Fruit fly (Drosophila melanogaster) whole organism, embryonic: Measurements from ENCODE around the gene bb8.
A peak's percentile ranks its signal among the peaks of the same experiment; 100 is the strongest.

Source experiments
- B-H1 ChIP-seq: fragments of 200-800 bp; sonication (Bioruptor generic); IDR thresholded peaks from 3 replicates; pipeline ENCODE4 v1.3.6; 2022; ENCODE audit warnings: missing biosample characterization, missing genetic modification characterization
- B-H2 ChIP-seq: fragments of 200-800 bp; sonication (Bioruptor generic); optimal IDR thresholded peaks from 2 replicates; lab custom pipeline; 2018; ENCODE audit warnings: missing biosample characterization, mild to moderate bottlenecking, missing genetic modification characterization
- CG10209 ChIP-seq: fragments of 200-800 bp; sonication (Bioruptor generic); optimal IDR thresholded peaks from 3 replicates; lab custom pipeline; 2017; ENCODE audit warnings: missing biosample characterization, mild to moderate bottlenecking, missing genetic modification characterization, missing genetic modification reagents
- CG10274 ChIP-seq: fragments of 200-800 bp; sonication (Bioruptor generic); optimal IDR thresholded peaks from 3 replicates; lab custom pipeline; 2017; ENCODE audit warnings: missing biosample characterization, mild to moderate bottlenecking, missing genetic modification characterization
- CG11504 ChIP-seq: fragments of 200-800 bp; sonication (Bioruptor generic); optimal IDR thresholded peaks from 3 replicates; lab custom pipeline; 2019; ENCODE audit warnings: missing biosample characterization, mild to moderate bottlenecking, missing genetic modification characterization, moderate library complexity
- CG12391 ChIP-seq: fragments of 200-800 bp; sonication (Bioruptor generic); optimal IDR thresholded peaks from 3 replicates; lab custom pipeline; 2018; ENCODE audit warnings: missing biosample characterization, mild to moderate bottlenecking, missing genetic modification characterization, moderate library complexity
- CG12659 ChIP-seq: fragments of 200-800 bp; sonication (Bioruptor generic); optimal IDR thresholded peaks from 3 replicates; lab custom pipeline; 2017; ENCODE audit warnings: mild to moderate bottlenecking, missing biosample characterization, missing genetic modification reagents, missing genetic modification characterization
- CG13123 ChIP-seq: fragments of 200-800 bp; sonication (Bioruptor generic); optimal IDR thresholded peaks from 2 replicates; lab custom pipeline; 2016; ENCODE audit warnings: missing biosample characterization, missing genetic modification characterization
- CG13287 ChIP-seq: fragments of 200-800 bp; sonication (Bioruptor generic); IDR thresholded peaks from 2 replicates; pipeline ENCODE4 v1.3.6; 2022; ENCODE audit warnings: missing biosample characterization, missing genetic modification characterization; ENCODE audit not compliant: partially characterized antibody
- CG15073 ChIP-seq: fragments of 200-800 bp; sonication (Bioruptor generic); optimal IDR thresholded peaks from 2 replicates; lab custom pipeline; 2016; ENCODE audit warnings: missing biosample characterization, missing genetic modification characterization
- CG15269 ChIP-seq: fragments of 200-800 bp; sonication (Bioruptor generic); optimal IDR thresholded peaks from 2 replicates; lab custom pipeline; 2018; ENCODE audit warnings: missing biosample characterization, mild to moderate bottlenecking, missing genetic modification characterization, moderate library complexity
- CG15514 ChIP-seq: fragments of 200-800 bp; sonication (Bioruptor generic); optimal IDR thresholded peaks from 3 replicates; lab custom pipeline; 2017; ENCODE audit warnings: missing biosample characterization, missing genetic modification characterization, mild to moderate bottlenecking, moderate library complexity, missing genetic modification reagents
- CG17359 ChIP-seq: fragments of 200-800 bp; sonication (Bioruptor generic); optimal IDR thresholded peaks from 3 replicates; lab custom pipeline; 2018; ENCODE audit warnings: missing biosample characterization, mild to moderate bottlenecking, missing genetic modification characterization, moderate library complexity
- CG18011 ChIP-seq: fragments of 200-800 bp; sonication (Bioruptor generic); optimal IDR thresholded peaks from 2 replicates; lab custom pipeline; 2017; ENCODE audit warnings: missing biosample characterization, missing genetic modification characterization, mild to moderate bottlenecking, moderate library complexity, missing genotype
- CG2889 ChIP-seq: fragments of 200-800 bp; sonication (Bioruptor generic); IDR thresholded peaks from 3 replicates; pipeline ENCODE4 v1.3.6; 2022; ENCODE audit warnings: missing biosample characterization, missing genetic modification characterization
- CG4820 ChIP-seq: fragments of 200-800 bp; sonication (Bioruptor generic); optimal IDR thresholded peaks from 3 replicates; lab custom pipeline; 2016; ENCODE audit warnings: missing biosample characterization, missing genetic modification characterization
- CG6272 ChIP-seq: fragments of 200-800 bp; sonication (Bioruptor generic); IDR thresholded peaks from 2 replicates; pipeline ENCODE4 v1.3.6; 2022; ENCODE audit warnings: missing biosample characterization, missing genetic modification characterization
- CG6689 ChIP-seq: fragments of 200-800 bp; sonication (Bioruptor generic); IDR thresholded peaks from 2 replicates; pipeline ENCODE4 v1.3.6; 2022; ENCODE audit warnings: missing biosample characterization, missing genetic modification characterization
- CG6813 ChIP-seq: fragments of 200-800 bp; sonication (Bioruptor generic); optimal IDR thresholded peaks from 2 replicates; lab custom pipeline; 2017; ENCODE audit warnings: missing biosample characterization, missing genetic modification characterization, mild to moderate bottlenecking, moderate library complexity, missing genetic modification reagents
- CG8290 ChIP-seq, 3 experiments: fragments of 200-800 bp; sonication (Bioruptor generic); optimal IDR thresholded peaks; 2 replicates each; lab custom pipeline; 2016 to 2019; ENCODE audit warnings: missing biosample characterization in 3 of 3, missing genetic modification characterization in 3 of 3, mild to moderate bottlenecking in 2 of 3, moderate library complexity in 1 of 3
- CG8765 ChIP-seq: fragments of 200-800 bp; sonication (Bioruptor generic); IDR thresholded peaks from 2 replicates; pipeline ENCODE4 v1.3.6; 2022; ENCODE audit warnings: missing biosample characterization, missing genetic modification characterization
- H15 ChIP-seq: fragments of 200-800 bp; sonication (Bioruptor generic); IDR thresholded peaks from 3 replicates; pipeline ENCODE4 v1.3.6; 2022; ENCODE audit warnings: missing biosample characterization, missing genetic modification characterization
- HLH54F ChIP-seq: fragments of 200-800 bp; sonication (Bioruptor generic); optimal IDR thresholded peaks from 3 replicates; lab custom pipeline; 2016; ENCODE audit warnings: missing biosample characterization, missing genetic modification characterization
- Jarid2 ChIP-seq: fragments of 200-800 bp; sonication (Bioruptor generic); optimal IDR thresholded peaks from 3 replicates; lab custom pipeline; 2017; ENCODE audit warnings: mild to moderate bottlenecking, missing biosample characterization, missing genetic modification reagents, missing genetic modification characterization
- MBD-R2 ChIP-seq: fragments of 200-800 bp; sonication (Bioruptor generic); IDR thresholded peaks from 2 replicates; pipeline ENCODE4 v1.3.6; 2022; ENCODE audit warnings: missing biosample characterization, missing genetic modification characterization
- Mes4 ChIP-seq: fragments of 200-800 bp; sonication (Bioruptor generic); optimal IDR thresholded peaks from 2 replicates; lab custom pipeline; 2016; ENCODE audit warnings: missing biosample characterization, missing genetic modification characterization
- Nf-YB ChIP-seq: fragments of 200-800 bp; sonication (Bioruptor generic); optimal IDR thresholded peaks from 3 replicates; lab custom pipeline; 2019; ENCODE audit warnings: missing biosample characterization, mild to moderate bottlenecking, missing genetic modification characterization, moderate library complexity
- Pdp1 ChIP-seq, 2 experiments: fragments of 200-800 bp; sonication (Bioruptor generic); optimal IDR thresholded peaks; 3 replicates each; lab custom pipeline; 2016; ENCODE audit warnings: missing biosample characterization in 2 of 2, missing genetic modification characterization in 2 of 2, mild to moderate bottlenecking in 1 of 2, moderate library complexity in 1 of 2
- Xrp1 ChIP-seq: fragments of 200-800 bp; sonication (Bioruptor generic); IDR thresholded peaks from 2 replicates; pipeline ENCODE4 v1.3.6; 2022; ENCODE audit warnings: missing biosample characterization, missing genetic modification characterization
- bsh ChIP-seq, 2 experiments: fragments of 200-800 bp; sonication (Bioruptor generic); optimal IDR thresholded peaks; 2 replicates each; lab custom pipeline; 2017 to 2018; ENCODE audit warnings: mild to moderate bottlenecking in 2 of 2, missing biosample characterization in 2 of 2, missing genetic modification characterization in 2 of 2, moderate library complexity in 1 of 2
- danr ChIP-seq: fragments of 200-800 bp; sonication (Bioruptor generic); IDR thresholded peaks from 2 replicates; pipeline ENCODE4 v1.3.6; 2022; ENCODE audit warnings: missing biosample characterization, missing genetic modification characterization
- disco-r ChIP-seq: fragments of 200-800 bp; sonication (Bioruptor generic); optimal IDR thresholded peaks from 2 replicates; lab custom pipeline; 2016; ENCODE audit warnings: missing biosample characterization, missing genetic modification characterization
- dpn ChIP-seq, 2 experiments: fragments of 200-800 bp; sonication (Bioruptor generic); optimal IDR thresholded peaks; 3 replicates each; lab custom pipeline; 2016; ENCODE audit warnings: missing biosample characterization in 2 of 2, missing genetic modification characterization in 2 of 2
- ems ChIP-seq: fragments of 200-800 bp; sonication (Bioruptor generic); optimal IDR thresholded peaks from 3 replicates; lab custom pipeline; 2016; ENCODE audit warnings: missing biosample characterization, missing genetic modification characterization
- en ChIP-seq: fragments of 200-800 bp; sonication (Bioruptor generic); optimal IDR thresholded peaks from 2 replicates; lab custom pipeline; 2016; ENCODE audit warnings: missing biosample characterization, missing genetic modification characterization
- gce ChIP-seq: fragments of 200-800 bp; sonication (Bioruptor generic); IDR thresholded peaks from 3 replicates; pipeline ENCODE4 v1.3.6; 2022; ENCODE audit warnings: missing biosample characterization, missing genetic modification characterization
- gfzf ChIP-seq: fragments of 200-800 bp; sonication (Bioruptor generic); optimal IDR thresholded peaks from 2 replicates; lab custom pipeline; 2016; ENCODE audit warnings: missing biosample characterization, mild to moderate bottlenecking, missing genetic modification characterization, moderate library complexity
- lilli ChIP-seq: fragments of 200-800 bp; sonication (Bioruptor generic); optimal IDR thresholded peaks from 3 replicates; lab custom pipeline; 2016; ENCODE audit warnings: missing biosample characterization, missing genetic modification characterization
- mld ChIP-seq: fragments of 200-800 bp; sonication (Bioruptor generic); IDR thresholded peaks from 3 replicates; pipeline ENCODE4 v1.3.6; 2022; ENCODE audit warnings: missing biosample characterization, missing genetic modification characterization; ENCODE audit not compliant: partially characterized antibody
- oc ChIP-seq: fragments of 200-800 bp; sonication (Bioruptor generic); optimal IDR thresholded peaks from 2 replicates; lab custom pipeline; 2018; ENCODE audit warnings: missing biosample characterization, mild to moderate bottlenecking, missing genetic modification characterization, moderate library complexity
- p53 ChIP-seq: fragments of 200-800 bp; sonication (Bioruptor generic); optimal IDR thresholded peaks from 2 replicates; lab custom pipeline; 2016; ENCODE audit warnings: missing biosample characterization, missing genetic modification characterization
- prd ChIP-seq, 3 experiments: fragments of >200 bp in 2 of 3; fragments of 200-800 bp in 1 of 3; sonication (Bioruptor generic) in 1 of 3; optimal IDR thresholded peaks in 2 of 3; IDR thresholded peaks in 1 of 3; 2 replicates in 2 of 3; 3 replicates in 1 of 3; pipeline versions ENCODE4 v1.3.6 to Lab custom; 2017 to 2022; ENCODE audit warnings: missing biosample characterization in 1 of 3, missing genetic modification characterization in 1 of 3
- ro ChIP-seq: fragments of 200-800 bp; sonication (Bioruptor generic); IDR thresholded peaks from 2 replicates; pipeline ENCODE4 v1.3.6; 2022; ENCODE audit warnings: missing biosample characterization, missing genetic modification characterization
- row ChIP-seq: fragments of 200-800 bp; sonication (Bioruptor generic); IDR thresholded peaks from 3 replicates; pipeline ENCODE4 v1.3.6; 2022; ENCODE audit warnings: missing biosample characterization, missing genetic modification characterization
- salm ChIP-seq: fragments of 200-800 bp; sonication (Bioruptor generic); optimal IDR thresholded peaks from 2 replicates; lab custom pipeline; 2018; ENCODE audit warnings: missing biosample characterization, mild to moderate bottlenecking, missing genetic modification characterization
- scrt ChIP-seq: fragments of 200-800 bp; sonication (Bioruptor generic); optimal IDR thresholded peaks from 2 replicates; lab custom pipeline; 2018; ENCODE audit warnings: missing biosample characterization, mild to moderate bottlenecking, missing genetic modification characterization, moderate library complexity
- tgo ChIP-seq: fragments of 200-800 bp; sonication (Bioruptor generic); IDR thresholded peaks from 3 replicates; pipeline ENCODE4 v1.3.6; 2022; ENCODE audit warnings: missing biosample characterization, missing genetic modification characterization
- tin ChIP-seq: fragments of 200-800 bp; sonication (Bioruptor generic); optimal IDR thresholded peaks from 3 replicates; lab custom pipeline; 2016; ENCODE audit warnings: missing biosample characterization, missing genetic modification characterization
- zfh2 ChIP-seq: fragments of 200-800 bp; sonication (Bioruptor generic); optimal IDR thresholded peaks from 2 replicates; lab custom pipeline; 2016; ENCODE audit warnings: missing biosample characterization, missing genetic modification characterization

The bb8 gene

dm6 chr3R:23257986-23258427 is 32.0 kb downstream of the bb8 start, which contains the start of the genes wda and Pex11c (continued):
- TF ChIP-seq gce (GFP tag; lab: Robert Waterston, UW) (no peak), CG13123 (peak; percentile 61), CG15073 (GFP tag; lab: Kevin White, UChicago) (peak; percentile 38), Xrp1 (peak; percentile 95), CG4820 (GFP tag; lab: Kevin White, UChicago) (peak; percentile 58), H15 (GFP tag; lab: Robert Waterston, UW) (peak; percentile 87), CG6689 (GFP tag; lab: Robert Waterston, UW) (peak; percentile 89), CG2889 (GFP tag; lab: Robert Waterston, UW) (peak; percentile 75; the same call in 2 of the 3 replicates), CG17359 (peak; percentile 83), oc (tag; lab: Kevin White, UChicago) (peak; percentile 85), Mes4 (GFP tag; lab: Kevin White, UChicago) (no peak), gfzf (GFP tag; lab: Kevin White, UChicago) (no peak), CG13287 (GFP tag; lab: Robert Waterston, UW) (peak; percentile 78), Nf-YB (GFP tag; lab: Kevin White, UChicago) (peak; percentile 77), ems (GFP tag; lab: Kevin White, UChicago) (peak; percentile 35), salm (peak; percentile 79), CG15514 (GFP tag; lab: Kevin White, UChicago) (peak; percentile 67), lilli (peak; percentile 77), CG10274 (GFP tag; lab: Kevin White, UChicago) (no peak), Jarid2 (GFP tag; lab: Kevin White, UChicago) (peak; percentile 51), CG8290 (GFP tag; optimal IDR thresholded peaks at IDR 0.05; lab: Kevin White, UChicago) (peak; percentile 30), CG8290 (tag; optimal IDR thresholded peaks at IDR 0.05; lab: Kevin White, UChicago) (no peak), disco-r (GFP tag; lab: Kevin White, UChicago) (no peak), p53 (GFP tag; lab: Kevin White, UChicago) (no peak), mld (no peak), CG6813 (GFP tag; lab: Kevin White, UChicago) (peak; percentile 66), CG11504 (tag; lab: Kevin White, UChicago) (no peak), prd (optimal IDR thresholded peaks at IDR 0.05; lab: Kevin White, UChicago) (no peak), prd (GFP tag; IDR thresholded peaks at IDR 0.05; lab: Robert Waterston, UW) (no peak; the same call in 1 of the 3 replicates), Pdp1 (GFP tag; optimal IDR thresholded peaks at IDR 0.05; lab: Kevin White, UChicago) (peak in 1 of 2 experiments; percentile 2), tin (GFP tag; lab: Kevin White, UChicago) (peak; percentile 65), MBD-R2 (GFP tag; lab: Robert Waterston, UW) (peak; percentile 87), row (GFP tag; lab: Robert Waterston, UW) (peak; percentile 94), dpn (GFP tag; optimal IDR thresholded peaks at IDR 0.05; lab: Kevin White, UChicago) (peak in 1 of 2 experiments; percentile 87), B-H1 (GFP tag; lab: Robert Waterston, UW) (peak; percentile 77), CG10209 (GFP tag; lab: Kevin White, UChicago) (peak; percentile 92), tgo (GFP tag; lab: Robert Waterston, UW) (peak; percentile 96), CG12391 (tag; lab: Kevin White, UChicago) (peak; percentile 98), bsh (GFP tag; optimal IDR thresholded peaks at IDR 0.05; lab: Kevin White, UChicago) (peak in 1 of 2 experiments; percentile 93), HLH54F (GFP tag; lab: Kevin White, UChicago) (no peak), scrt (GFP tag; lab: Kevin White, UChicago) (peak; percentile 61), CG18011 (peak; percentile 60), CG8765 (GFP tag; lab: Robert Waterston, UW) (peak; percentile 65), CG15269 (tag; lab: Kevin White, UChicago) (peak; percentile 91), zfh2 (GFP tag; lab: Kevin White, UChicago) (peak; percentile 52), CG6272 (no peak; the same call in 1 of the 2 replicates), ro (GFP tag; lab: Robert Waterston, UW) (peak; percentile 84), B-H2 (peak; percentile 64), CG12659 (GFP tag; lab: Kevin White, UChicago) (peak; percentile 92), en (GFP tag; lab: Kevin White, UChicago) (no peak), danr (GFP tag; lab: Robert Waterston, UW) (peak; percentile 70)
